Worm (Caenorhabditis elegans) whole organism, late embryonic: ENCODE results near the gene Y16B4A.2.

ENCODE experiments used
- C38D4.7 ChIP-seq: fragments of 200-800 bp; sonication (Bioruptor generic); optimal IDR thresholded peaks from 2 replicates; lab custom pipeline; 2018; ENCODE audit warnings: mild to moderate bottlenecking, missing genetic modification characterization, moderate library complexity, missing compliant biosample characterization
- T23F11.4 ChIP-seq: fragments of 200-800 bp; sonication (Bioruptor generic); optimal IDR thresholded peaks from 2 replicates; lab custom pipeline; 2018; ENCODE audit warnings: mild to moderate bottlenecking, missing genetic modification characterization, missing compliant biosample characterization
- Y22D7AL.16 ChIP-seq: sonication (generic microtip); optimal IDR thresholded peaks from 2 replicates; lab custom pipeline; 2016; ENCODE audit warnings: missing genetic modification characterization, missing compliant biosample characterization
- ama-1 ChIP-seq: fragments of 150-350 bp; optimal IDR thresholded peaks from 2 replicates; lab custom pipeline; 2014
- ceh-30 ChIP-seq: fragments of 150-350 bp; optimal IDR thresholded peaks from 2 replicates; lab custom pipeline; 2014; ENCODE audit warnings: missing biosample characterization, missing genetic modification characterization
- ceh-31 ChIP-seq: sonication (generic microtip); optimal IDR thresholded peaks from 2 replicates; lab custom pipeline; 2016; ENCODE audit warnings: missing genetic modification characterization, missing compliant biosample characterization
- ceh-34 ChIP-seq: sonication (generic microtip); optimal IDR thresholded peaks from 2 replicates; lab custom pipeline; 2016; ENCODE audit warnings: mild to moderate bottlenecking, missing genetic modification characterization, missing compliant biosample characterization
- ceh-6 ChIP-seq: fragments of 200-800 bp; sonication (Bioruptor generic); optimal IDR thresholded peaks from 2 replicates; lab custom pipeline; 2018; ENCODE audit warnings: mild to moderate bottlenecking, missing genetic modification characterization, missing compliant biosample characterization
- ceh-9 ChIP-seq: sonication (generic microtip); optimal IDR thresholded peaks from 2 replicates; lab custom pipeline; 2016; ENCODE audit warnings: mild to moderate bottlenecking, missing genetic modification characterization, inconsistent platforms, missing compliant biosample characterization
- che-1 ChIP-seq: sonication (generic microtip); optimal IDR thresholded peaks from 2 replicates; lab custom pipeline; 2016; ENCODE audit warnings: mild to moderate bottlenecking, missing genetic modification characterization, missing compliant biosample characterization
- elt-2 ChIP-seq: sonication (generic microtip); optimal IDR thresholded peaks from 2 replicates; lab custom pipeline; 2016; ENCODE audit warnings: missing genetic modification reagents, missing genetic modification characterization, missing compliant biosample characterization
- elt-4 ChIP-seq: sonication (generic microtip); optimal IDR thresholded peaks from 2 replicates; lab custom pipeline; 2016; ENCODE audit warnings: missing genetic modification characterization, missing compliant biosample characterization
- ets-4 ChIP-seq: sonication (generic microtip); optimal IDR thresholded peaks from 2 replicates; lab custom pipeline; 2016; ENCODE audit warnings: missing genetic modification characterization, missing compliant biosample characterization
- fax-1 ChIP-seq: sonication (generic microtip); optimal IDR thresholded peaks from 2 replicates; lab custom pipeline; 2016; ENCODE audit warnings: missing genotype, missing genetic modification characterization, missing compliant biosample characterization
- fkh-10 ChIP-seq: fragments of 150-350 bp; optimal IDR thresholded peaks from 2 replicates; lab custom pipeline; 2014; ENCODE audit warnings: missing biosample characterization, missing genetic modification reagents, missing genetic modification characterization
- gmeb-2 ChIP-seq: sonication (generic microtip); optimal IDR thresholded peaks from 2 replicates; lab custom pipeline; 2016; ENCODE audit warnings: missing genetic modification characterization, inconsistent platforms, missing compliant biosample characterization
- hlh-8 ChIP-seq: sonication (generic microtip); optimal IDR thresholded peaks from 2 replicates; lab custom pipeline; 2016; ENCODE audit warnings: missing genotype, missing genetic modification characterization, missing compliant biosample characterization
- lim-6 ChIP-seq: sonication (generic microtip); optimal IDR thresholded peaks from 2 replicates; lab custom pipeline; 2016; ENCODE audit warnings: missing genetic modification characterization, missing compliant biosample characterization
- lin-11 ChIP-seq: fragments of 200-800 bp; sonication (Bioruptor generic); optimal IDR thresholded peaks from 2 replicates; lab custom pipeline; 2018; ENCODE audit warnings: mild to moderate bottlenecking, missing genetic modification characterization, missing compliant biosample characterization
- mec-3 ChIP-seq: sonication (generic microtip); optimal IDR thresholded peaks from 2 replicates; lab custom pipeline; 2016; ENCODE audit warnings: borderline replicate concordance, missing genetic modification characterization, missing compliant biosample characterization
- nhr-232 ChIP-seq: sonication (generic microtip); optimal IDR thresholded peaks from 2 replicates; lab custom pipeline; 2016; ENCODE audit warnings: missing genetic modification characterization, missing compliant biosample characterization
- pag-3 ChIP-seq: sonication (generic microtip); optimal IDR thresholded peaks from 2 replicates; lab custom pipeline; 2016; ENCODE audit warnings: missing compliant biosample characterization, missing genetic modification characterization, borderline replicate concordance
- pha-4 ChIP-seq: fragments of 150-350 bp; optimal IDR thresholded peaks from 2 replicates; lab custom pipeline; 2018; ENCODE audit warnings: missing biosample characterization, missing genetic modification reagents, missing genetic modification characterization
- sdc-2 ChIP-seq: sonication (generic microtip); optimal IDR thresholded peaks from 2 replicates; lab custom pipeline; 2016; ENCODE audit warnings: missing genotype, missing genetic modification characterization, missing compliant biosample characterization
- sox-2 ChIP-seq: fragments of 200-800 bp; sonication (Bioruptor generic); IDR thresholded peaks from 2 replicates; pipeline ENCODE4 v1.3.6; 2022; ENCODE audit warnings: missing genetic modification reagents, missing genetic modification characterization, missing compliant biosample characterization
- sox-4 ChIP-seq: sonication (generic microtip); optimal IDR thresholded peaks from 2 replicates; lab custom pipeline; 2017; ENCODE audit warnings: mild to moderate bottlenecking, missing genetic modification characterization, inconsistent platforms, missing compliant biosample characterization
- syd-9 ChIP-seq: sonication (generic microtip); optimal IDR thresholded peaks from 2 replicates; lab custom pipeline; 2016; ENCODE audit warnings: mild to moderate bottlenecking, missing genetic modification characterization, moderate library complexity, missing compliant biosample characterization
- tbx-7 ChIP-seq: sonication (generic microtip); optimal IDR thresholded peaks from 2 replicates; lab custom pipeline; 2016; ENCODE audit warnings: missing genotype, missing genetic modification characterization, missing compliant biosample characterization
- ttx-3 ChIP-seq: sonication (generic microtip); optimal IDR thresholded peaks from 2 replicates; lab custom pipeline; 2016; ENCODE audit warnings: missing genetic modification reagents, missing genetic modification characterization, missing compliant biosample characterization
- unc-42 ChIP-seq: sonication (generic microtip); optimal IDR thresholded peaks from 2 replicates; lab custom pipeline; 2016; ENCODE audit warnings: missing genotype, missing genetic modification characterization, missing compliant biosample characterization
- unc-55 ChIP-seq: sonication (generic microtip); optimal IDR thresholded peaks from 2 replicates; lab custom pipeline; 2017; ENCODE audit warnings: missing biosample characterization, missing genetic modification reagents, missing genetic modification characterization
- ztf-16 ChIP-seq: sonication (generic microtip); optimal IDR thresholded peaks from 2 replicates; lab custom pipeline; 2017; ENCODE audit warnings: missing genetic modification characterization, missing compliant biosample characterization

Y16B4A.2 gene

ce11 chrX:14797405-14797804, 25.8 kb upstream of the Y16B4A.2 start:
- no peak for TF ChIP-seq lim-6 (tag; lab: Kevin White, UChicago)
- TF ChIP-seq syd-9 (tag; lab: Kevin White, UChicago): no peak
- TF ChIP-seq gmeb-2 (tag; lab: Kevin White, UChicago): no peak
- no peak for TF ChIP-seq elt-4 (tag; lab: Kevin White, UChicago)
- no peak for TF ChIP-seq che-1
- no peak for TF ChIP-seq ztf-16 (tag; lab: Kevin White, UChicago)
- TF ChIP-seq ama-1: no peak
- no peak for TF ChIP-seq nhr-232 (tag; lab: Kevin White, UChicago)

DNA sequence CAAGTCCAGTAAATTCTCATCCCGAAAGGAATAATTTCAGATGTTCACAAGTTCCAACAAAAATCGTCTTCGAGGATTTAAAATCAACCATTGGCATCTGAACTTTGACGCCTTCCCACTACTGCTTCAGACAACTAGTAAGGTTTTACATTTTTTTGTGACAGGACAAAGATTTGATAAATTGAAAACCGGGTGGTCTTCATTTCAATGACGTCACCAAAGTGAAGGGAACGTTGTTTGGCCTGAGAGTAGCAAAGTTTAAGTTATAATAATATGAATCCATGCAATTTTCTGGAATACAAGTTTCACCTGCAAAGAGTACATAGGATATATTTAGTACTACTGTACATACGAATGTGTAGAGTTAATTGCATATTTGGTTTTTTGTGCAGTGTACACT, 22.5 kb upstream of the Y16B4A.2 start:
- no peak for TF ChIP-seq unc-42 (tag; lab: Kevin White, UChicago)
- TF ChIP-seq hlh-8 (tag; lab: Kevin White, UChicago): no peak
- no peak for TF ChIP-seq elt-2 (tag; lab: Kevin White, UChicago)
- no peak for TF ChIP-seq sox-4 (tag; lab: Kevin White, UChicago)
- no peak for TF ChIP-seq elt-4 (tag; lab: Kevin White, UChicago)
- TF ChIP-seq mec-3 (tag; lab: Kevin White, UChicago): no peak
- TF ChIP-seq pag-3 (tag; lab: Kevin White, UChicago): no peak
- TF ChIP-seq T23F11.4 (GFP tag; lab: Kevin White, UChicago): no peak
- no peak for TF ChIP-seq sox-2 (GFP tag; lab: Robert Waterston, UW)
- no peak for TF ChIP-seq ama-1
- no peak for TF ChIP-seq ceh-6 (GFP tag; lab: Kevin White, UChicago)
- no peak for TF ChIP-seq lin-11 (tag; lab: Kevin White, UChicago)
- no peak for TF ChIP-seq nhr-232 (tag; lab: Kevin White, UChicago)
- TF ChIP-seq ceh-30: no peak
- TF ChIP-seq lim-6 (tag; lab: Kevin White, UChicago): no peak
- no peak for TF ChIP-seq ttx-3 (tag; lab: Kevin White, UChicago)
- TF ChIP-seq ets-4 (tag; lab: Kevin White, UChicago): no peak
- TF ChIP-seq C38D4.7: no peak
- TF ChIP-seq tbx-7: no peak

DNA sequence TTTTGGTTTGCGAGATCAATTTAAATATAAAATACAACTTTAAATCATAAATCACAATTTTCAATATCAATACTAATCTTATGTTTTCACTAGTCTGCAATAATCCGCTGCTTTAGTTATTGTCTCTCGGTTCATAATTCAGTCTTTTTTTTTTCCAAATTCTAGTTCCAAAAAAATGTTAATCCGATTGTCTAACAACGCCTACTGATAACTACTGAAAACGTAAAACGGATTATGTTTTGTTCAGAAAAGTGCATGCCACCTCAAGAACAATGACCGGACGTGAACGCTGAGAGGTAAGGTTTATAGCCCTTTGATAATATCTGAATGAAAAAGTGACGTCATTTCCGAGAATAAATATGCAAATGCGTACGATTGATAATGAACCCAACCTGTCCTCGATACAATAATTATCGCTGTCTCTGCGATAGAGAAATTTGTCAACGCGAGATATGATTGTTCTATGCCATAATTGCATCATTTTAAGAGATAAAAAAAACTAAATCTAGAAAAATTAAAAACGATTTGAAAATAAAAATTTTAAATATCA, 21.6 kb upstream of the Y16B4A.2 start, which contains the start of gene sprr-2:
Gene sprr-2, plus strand, starts transcription at position 248 of the 550 bp plus-strand sequence.
- TF ChIP-seq Y22D7AL.16 (tag; lab: Kevin White, UChicago): no peak
- no peak for TF ChIP-seq fkh-10 (GFP tag; lab: Kevin White, UChicago)
- TF ChIP-seq ceh-34: no peak
- TF ChIP-seq ceh-31 (tag; lab: Kevin White, UChicago): no peak
- TF ChIP-seq unc-55: no peak
- TF ChIP-seq elt-2 (tag; lab: Kevin White, UChicago): peak; percentile 96
- TF ChIP-seq, all 69 proteins: peak for 1

DNA sequence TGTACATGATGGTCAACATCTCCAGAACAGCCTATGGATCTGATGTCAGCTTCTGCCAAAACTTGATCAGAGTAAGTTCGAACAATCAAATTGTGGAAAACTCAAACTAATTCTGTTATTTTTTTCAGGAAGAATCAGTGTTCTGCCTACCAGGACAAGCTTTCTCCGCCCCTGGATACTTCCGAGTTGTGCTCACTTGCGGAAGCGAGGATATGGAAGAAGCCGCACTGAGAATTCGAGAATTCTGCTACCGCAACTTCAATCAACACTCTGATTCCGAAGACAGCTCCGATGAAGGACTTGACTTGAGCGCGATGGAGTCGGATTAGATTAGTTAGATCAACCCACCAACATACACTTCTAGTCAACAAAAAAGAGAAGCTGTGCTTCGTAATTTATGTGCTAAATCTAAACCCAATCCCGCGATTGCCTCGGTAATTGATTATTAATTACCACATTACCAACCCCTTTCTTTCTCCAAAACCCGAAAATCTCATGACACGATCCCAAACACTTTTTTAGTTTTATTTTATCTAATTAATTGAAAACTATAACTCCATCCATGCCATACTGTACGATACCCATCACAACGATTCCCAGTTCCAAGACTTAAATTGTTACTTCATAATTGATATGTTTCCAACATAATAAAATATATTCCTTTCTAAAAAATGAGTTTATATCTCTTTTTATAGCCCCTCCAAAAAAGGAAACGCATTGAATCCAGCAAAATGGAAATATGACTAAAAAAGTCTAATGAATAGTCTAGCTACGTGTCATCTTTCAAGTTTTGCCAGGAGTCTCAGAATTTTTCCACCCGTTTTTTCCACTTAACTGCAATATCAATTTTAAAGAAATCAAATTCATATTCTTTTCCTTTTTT, 20.9 kb upstream of the Y16B4A.2 start:
- no peak for TF ChIP-seq fax-1 (tag; lab: Kevin White, UChicago)
- TF ChIP-seq Y22D7AL.16 (tag; lab: Kevin White, UChicago): no peak

DNA sequence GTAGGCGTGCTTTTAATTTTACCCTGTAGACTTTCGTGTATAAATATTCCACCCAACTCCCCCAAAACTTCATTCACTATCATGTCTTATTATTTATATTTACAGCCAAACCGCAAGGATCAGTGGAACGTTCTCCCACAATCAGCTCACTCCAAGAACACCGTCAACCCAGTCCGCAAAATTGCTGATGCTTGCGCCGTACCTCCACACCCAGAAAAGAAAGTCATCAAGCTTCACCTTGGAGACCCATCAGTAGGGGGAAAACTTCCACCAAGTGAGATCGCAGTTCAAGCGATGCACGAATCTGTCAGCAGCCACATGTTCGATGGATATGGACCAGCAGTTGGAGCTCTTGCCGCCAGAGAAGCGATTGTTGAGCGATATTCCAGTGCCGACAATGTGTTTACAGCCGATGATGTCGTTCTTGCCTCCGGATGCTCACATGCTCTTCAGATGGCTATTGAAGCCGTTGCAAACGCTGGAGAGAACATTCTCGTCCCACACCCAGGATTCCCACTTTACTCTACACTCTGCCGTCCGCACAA, 19.6 kb upstream of the Y16B4A.2 start:
- TF ChIP-seq sdc-2 (tag; lab: Kevin White, UChicago): no peak
- TF ChIP-seq hlh-8 (tag; lab: Kevin White, UChicago): no peak
- TF ChIP-seq pha-4 (tag; lab: Kevin White, UChicago): no peak
- no peak for TF ChIP-seq ceh-9 (tag; lab: Kevin White, UChicago)
- TF ChIP-seq ceh-31 (tag; lab: Kevin White, UChicago): no peak
- no peak for TF ChIP-seq ttx-3 (tag; lab: Kevin White, UChicago)
